Fruit fly (Drosophila melanogaster): ENCODE results near the gene homer.
A peak's percentile ranks its signal among the peaks of the same experiment; 100 is the strongest.

The homer gene

dm6 chr2L:6693794-6694254, 29.3 kb downstream of the homer start (continued):
- TF ChIP-seq Hmr (GFP tag; optimal IDR thresholded peaks at IDR 0.05): peak; percentile 43
- TF ChIP-seq schlank (tag; optimal IDR thresholded peaks at IDR 0.05): no peak
- no peak for TF ChIP-seq yki (optimal IDR thresholded peaks at IDR 0.05)
- TF ChIP-seq HLH3B (GFP tag; IDR thresholded peaks at IDR 0.05): no peak
- peak; percentile 50 for TF ChIP-seq odd (GFP tag; optimal IDR thresholded peaks at IDR 0.05)

dm6 chr2L:6692048-6692447, 31.1 kb downstream of the homer start:
- no peak for TF ChIP-seq CG17361 (GFP tag; IDR thresholded peaks at IDR 0.05)
- peak; percentile 64 for TF ChIP-seq Med (GFP tag)
- TF ChIP-seq vvl (GFP tag; IDR thresholded peaks at IDR 0.05): 0 out of 2 replicates have a peak, but pooled peaks have one; percentile 7
- TF ChIP-seq D19A (tag; optimal IDR thresholded peaks at IDR 0.05): peak; percentile 58
- no peak for TF ChIP-seq Camta (GFP tag; optimal IDR thresholded peaks at IDR 0.05)
- no peak for TF ChIP-seq Hr78 (GFP tag; optimal IDR thresholded peaks at IDR 0.05)
- peak; percentile 75 for TF ChIP-seq sens (GFP tag)
- peak; percentile 10 for TF ChIP-seq CG11504 (tag; optimal IDR thresholded peaks at IDR 0.05)
- TF ChIP-seq Sox102F (GFP tag; optimal IDR thresholded peaks at IDR 0.05): peak; percentile 24
- TF ChIP-seq CG11085 (GFP tag; IDR thresholded peaks at IDR 0.05): no peak
- TF ChIP-seq CG8290 (GFP tag; optimal IDR thresholded peaks at IDR 0.05): no peak
- TF ChIP-seq CG8290 (tag; optimal IDR thresholded peaks at IDR 0.05): no peak
- TF ChIP-seq ro (GFP tag; IDR thresholded peaks at IDR 0.05): no peak
- TF ChIP-seq CG11695 (GFP tag; IDR thresholded peaks at IDR 0.05): no peak
- no peak for TF ChIP-seq CG4424 (GFP tag; optimal IDR thresholded peaks at IDR 0.05)

- peak; percentile 7 for TF ChIP-seq trem (tag; optimal IDR thresholded peaks at IDR 0.05)
- no peak for TF ChIP-seq ssp (GFP tag; IDR thresholded peaks at IDR 0.05)
- no peak for TF ChIP-seq CG16813 (GFP tag; IDR thresholded peaks at IDR 0.05; ENCODE audit: partially characterized antibody)
Observed at dm6 chr2L:6686612-6687011, 36.5 kb downstream of the homer start, which contains the start of gene CG11327. Gene CG11327 (minus strand): TSS chr2L:6686712.

dm6 chr2L:6683992-6684882, 38.9 kb downstream of the homer start, which contains the start of gene Nhe3:
Gene Nhe3 (minus strand): TSS chr2L:6684364.
- TF ChIP-seq tio (GFP tag; optimal IDR thresholded peaks at IDR 0.05) (peak; percentile 76), CG16815 (GFP tag; optimal IDR thresholded peaks at IDR 0.05) (peak; percentile 74), nmo (GFP tag; optimal IDR thresholded peaks at IDR 0.05) (peak; percentile 84), Lim3 (GFP tag; IDR thresholded peaks at IDR 0.05) (no peak), pita (GFP tag; optimal IDR thresholded peaks at IDR 0.05) (peak; percentile 7), slbo (GFP tag; IDR thresholded peaks at IDR 0.05) (peak; percentile 91), CG8290 (GFP tag; optimal IDR thresholded peaks at IDR 0.05) (peak; percentile 92), CG8290 (tag; optimal IDR thresholded peaks at IDR 0.05) (peak; percentile 69 to 81), CG11398 (GFP tag; optimal IDR thresholded peaks at IDR 0.05) (peak; percentile 28), Nf-YA (GFP tag; IDR thresholded peaks at IDR 0.05) (no peak), chinmo (GFP tag; IDR thresholded peaks at IDR 0.05; ENCODE audit: partially characterized antibody) (peak; percentile 81; the same call in 2 of the 4 replicates), cato (GFP tag; optimal IDR thresholded peaks at IDR 0.05; ENCODE audit: borderline replicate concordance) (peak; percentile 50), esg (GFP tag; conservative IDR thresholded peaks at IDR 0.05) (peak; percentile 76), Neu2 (GFP tag; optimal IDR thresholded peaks at IDR 0.05; ENCODE audit: borderline replicate concordance) (no peak), CG10654 (GFP tag; optimal IDR thresholded peaks at IDR 0.05) (peak; percentile 81), CG2120 (GFP tag; optimal IDR thresholded peaks at IDR 0.05) (peak; percentile 95), Chrac-16 (GFP tag; optimal IDR thresholded peaks at IDR 0.05) (peak; percentile 80), CHES-1-like (GFP tag; optimal IDR thresholded peaks at IDR 0.05) (peak; percentile 86), ftz-f1 (GFP tag; optimal IDR thresholded peaks at IDR 0.05) (no peak), CG2875 (GFP tag; optimal IDR thresholded peaks at IDR 0.05) (peak; percentile 46), CG33213 (GFP tag; optimal IDR thresholded peaks at IDR 0.05) (peak; percentile 42), lola (GFP tag; optimal IDR thresholded peaks at IDR 0.05) (peak in 1 of 3 experiments; percentile 70), CG5953 (GFP tag; IDR thresholded peaks at IDR 0.05) (peak; percentile 55), CG16779 (GFP tag; IDR thresholded peaks at IDR 0.05) (peak; percentile 57; the same call in 1 of the 2 replicates)
